Worm (Caenorhabditis elegans) whole organism, L2 larva: ENCODE results near the gene Y65A5A.2.

ENCODE experiments used
- C34F6.9 ChIP-seq: fragments of 150-350 bp; optimal IDR thresholded peaks from 2 replicates; lab custom pipeline; 2014; ENCODE audit warnings: missing biosample characterization, missing genetic modification characterization
- F13H6.1 ChIP-seq: sonication (generic microtip); optimal IDR thresholded peaks from 2 replicates; lab custom pipeline; 2016; ENCODE audit warnings: missing genetic modification characterization, missing compliant biosample characterization
- Y55F3AM.14 ChIP-seq: fragments of 200-800 bp; sonication (Bioruptor generic); optimal IDR thresholded peaks from 2 replicates; lab custom pipeline; 2018; ENCODE audit warnings: mild to moderate bottlenecking, missing genetic modification characterization, missing compliant biosample characterization
- ZK546.5 ChIP-seq: sonication (generic microtip); optimal IDR thresholded peaks from 2 replicates; lab custom pipeline; 2017; ENCODE audit warnings: missing biosample characterization, missing genetic modification characterization
- aly-2 ChIP-seq: fragments of 150-350 bp; optimal IDR thresholded peaks from 2 replicates; lab custom pipeline; 2014; ENCODE audit warnings: missing biosample characterization, missing genetic modification characterization
- ama-1 ChIP-seq: fragments of 150-350 bp; optimal IDR thresholded peaks from 2 replicates; lab custom pipeline; 2018; ENCODE audit warnings: inconsistent platforms
- blmp-1 ChIP-seq: sonication (generic microtip); optimal IDR thresholded peaks from 2 replicates; lab custom pipeline; 2017; ENCODE audit warnings: missing genetic modification characterization, mild to moderate bottlenecking, missing compliant biosample characterization, antibody characterized with exemption, moderate library complexity; ENCODE audit not compliant: insufficient read depth
- ceh-16 ChIP-seq: fragments of 150-350 bp; optimal IDR thresholded peaks from 2 replicates; lab custom pipeline; 2014; ENCODE audit warnings: missing biosample characterization, missing genetic modification characterization
- ceh-82 ChIP-seq: fragments of 150-350 bp; optimal IDR thresholded peaks from 2 replicates; lab custom pipeline; 2014; ENCODE audit warnings: missing biosample characterization, missing genetic modification characterization
- dmd-4 ChIP-seq: sonication (generic microtip); optimal IDR thresholded peaks from 2 replicates; lab custom pipeline; 2017; ENCODE audit warnings: missing biosample characterization, missing genetic modification characterization
- egl-27 ChIP-seq: sonication (generic microtip); optimal IDR thresholded peaks from 3 replicates; lab custom pipeline; 2017; ENCODE audit warnings: missing biosample characterization, missing genetic modification reagents, missing genetic modification characterization
- elt-1 ChIP-seq: fragments of 150-350 bp; optimal IDR thresholded peaks from 2 replicates; lab custom pipeline; 2014; ENCODE audit warnings: missing biosample characterization, missing genetic modification characterization
- gmeb-1 ChIP-seq: fragments of 150-350 bp; optimal IDR thresholded peaks from 2 replicates; lab custom pipeline; 2014; ENCODE audit warnings: missing biosample characterization, missing genetic modification characterization
- lin-13 ChIP-seq: fragments of 150-350 bp; optimal IDR thresholded peaks from 2 replicates; lab custom pipeline; 2014; ENCODE audit warnings: missing biosample characterization, missing genetic modification reagents, missing genetic modification characterization
- mab-5 ChIP-seq: fragments of 150-350 bp; optimal IDR thresholded peaks from 2 replicates; lab custom pipeline; 2014; ENCODE audit warnings: missing biosample characterization, missing genetic modification characterization
- mbf-1 ChIP-seq: sonication (generic microtip); optimal IDR thresholded peaks from 2 replicates; lab custom pipeline; 2017; ENCODE audit warnings: missing biosample characterization, missing genetic modification characterization
- nhr-10 ChIP-seq: sonication (generic microtip); optimal IDR thresholded peaks from 2 replicates; lab custom pipeline; 2017; ENCODE audit warnings: missing biosample characterization, missing genetic modification characterization
- nhr-11 ChIP-seq: fragments of 150-350 bp; optimal IDR thresholded peaks from 2 replicates; lab custom pipeline; 2014; ENCODE audit warnings: missing biosample characterization, missing genetic modification characterization
- nhr-129 ChIP-seq: fragments of 150-350 bp; optimal IDR thresholded peaks from 2 replicates; lab custom pipeline; 2014; ENCODE audit warnings: missing biosample characterization, missing genetic modification characterization
- nhr-21 ChIP-seq: fragments of 150-350 bp; optimal IDR thresholded peaks from 2 replicates; lab custom pipeline; 2014; ENCODE audit warnings: missing biosample characterization, missing genetic modification characterization
- nhr-23 ChIP-seq: fragments of 150-350 bp; optimal IDR thresholded peaks from 2 replicates; lab custom pipeline; 2014; ENCODE audit warnings: missing biosample characterization, missing genetic modification reagents, missing genetic modification characterization
- nhr-237 ChIP-seq: fragments of 150-350 bp; optimal IDR thresholded peaks from 2 replicates; lab custom pipeline; 2014; ENCODE audit warnings: missing biosample characterization, missing genetic modification characterization
- nhr-25 ChIP-seq: fragments of 150-350 bp; sonication (generic microtip); optimal IDR thresholded peaks from 3 replicates; lab custom pipeline; 2014; ENCODE audit warnings: missing biosample characterization, missing genetic modification characterization
- nhr-6 ChIP-seq: fragments of 150-350 bp; optimal IDR thresholded peaks from 2 replicates; lab custom pipeline; 2014; ENCODE audit warnings: missing biosample characterization, missing genetic modification characterization
- nhr-77 ChIP-seq: fragments of 150-350 bp; optimal IDR thresholded peaks from 2 replicates; lab custom pipeline; 2014; ENCODE audit warnings: missing biosample characterization, missing genetic modification characterization
- peb-1 ChIP-seq: fragments of 150-350 bp; optimal IDR thresholded peaks from 2 replicates; lab custom pipeline; 2014; ENCODE audit warnings: missing biosample characterization, missing genetic modification characterization
- sem-4 ChIP-seq: fragments of 150-350 bp; optimal IDR thresholded peaks from 2 replicates; lab custom pipeline; 2014; ENCODE audit warnings: missing biosample characterization, missing genetic modification reagents, missing genetic modification characterization
- sma-3 ChIP-seq: sonication (generic microtip); optimal IDR thresholded peaks from 2 replicates; lab custom pipeline; 2016; ENCODE audit warnings: missing genetic modification reagents, missing genetic modification characterization, missing compliant biosample characterization
- sma-9 ChIP-seq, 2 experiments: fragments of 150-350 bp in 1 of 2; sonication (generic microtip) in 1 of 2; optimal IDR thresholded peaks; 2 replicates each; lab custom pipeline; 2014 to 2016; ENCODE audit warnings: missing genetic modification characterization in 2 of 2, mild to moderate bottlenecking in 1 of 2, missing biosample characterization in 1 of 2, missing compliant biosample characterization in 1 of 2, missing genetic modification reagents in 1 of 2, moderate library complexity in 1 of 2
- snpc-4 ChIP-seq: fragments of 150-350 bp; optimal IDR thresholded peaks from 2 replicates; lab custom pipeline; 2014; ENCODE audit warnings: missing biosample characterization, missing genetic modification characterization
- unc-39 ChIP-seq: fragments of 150-350 bp; optimal IDR thresholded peaks from 2 replicates; lab custom pipeline; 2014; ENCODE audit warnings: missing biosample characterization, missing genetic modification characterization
- unc-55 ChIP-seq: fragments of 150-350 bp; sonication (generic microtip); optimal IDR thresholded peaks from 3 replicates; lab custom pipeline; 2014; ENCODE audit warnings: missing biosample characterization, missing genetic modification reagents, missing genetic modification characterization
- zag-1 ChIP-seq: fragments of 150-350 bp; optimal IDR thresholded peaks from 2 replicates; lab custom pipeline; 2014; ENCODE audit warnings: missing biosample characterization, missing genetic modification characterization
- ztf-11 ChIP-seq: sonication (generic microtip); optimal IDR thresholded peaks from 2 replicates; lab custom pipeline; 2017; ENCODE audit warnings: missing biosample characterization, missing genetic modification characterization

The Y65A5A.2 gene

ce11 chrIV:16411713-16412112, at the start of gene Y65A5A.2:
Gene Y65A5A.2 (plus strand): TSS chrIV:16412020.
- TF ChIP-seq ama-1 (lab: Kevin White, UChicago): no peak

ce11 chrIV:16364581-16364980, 47.2 kb upstream of the Y65A5A.2 start:
- TF ChIP-seq ceh-16 (tag; lab: Kevin White, UChicago) (no peak), nhr-77 (tag; lab: Kevin White, UChicago) (no peak), blmp-1 (tag; lab: Kevin White, UChicago) (no peak), ZK546.5 (tag; lab: Kevin White, UChicago) (no peak), mbf-1 (no peak), nhr-10 (tag; lab: Kevin White, UChicago) (no peak), ztf-11 (tag; lab: Kevin White, UChicago) (no peak), snpc-4 (tag; lab: Kevin White, UChicago) (no peak), egl-27 (tag; lab: Kevin White, UChicago) (no peak), sma-9 (GFP tag; optimal IDR thresholded peaks at IDR 0.05; lab: Kevin White, UChicago) (no peak), sma-9 (tag; optimal IDR thresholded peaks at IDR 0.05; lab: Kevin White, UChicago) (no peak), nhr-23 (no peak), C34F6.9 (tag; lab: Kevin White, UChicago) (no peak), dmd-4 (no peak)
- TF ChIP-seq, all 48 proteins: peak for 0

DNA sequence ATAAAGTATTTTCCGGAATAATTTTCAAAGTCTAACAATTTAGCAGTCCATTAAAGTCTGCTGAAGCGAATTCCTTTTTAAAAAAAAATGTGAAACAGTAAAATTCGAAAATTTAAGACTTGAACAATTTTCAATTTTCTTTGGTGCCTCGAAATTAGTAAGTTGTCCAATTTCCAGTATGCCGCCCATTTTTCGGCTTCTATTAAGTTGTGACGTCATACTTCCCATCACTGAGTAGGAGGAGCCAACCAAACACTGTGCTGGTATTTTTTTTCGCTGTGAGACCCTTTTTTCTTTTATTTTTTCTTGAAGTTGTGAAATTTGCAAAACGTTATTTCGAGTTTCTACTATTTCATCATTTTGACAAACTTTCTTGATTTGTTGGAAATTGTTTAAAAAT, 41.2 kb upstream of the Y65A5A.2 start:
- TF ChIP-seq snpc-4 (tag; lab: Kevin White, UChicago) (no peak), lin-13 (GFP tag; lab: Kevin White, UChicago) (no peak), nhr-77 (tag; lab: Kevin White, UChicago) (no peak), nhr-25 (tag; lab: Kevin White, UChicago) (no peak), peb-1 (tag; lab: Kevin White, UChicago) (no peak), ztf-11 (tag; lab: Kevin White, UChicago) (no peak), unc-55 (GFP tag; lab: Kevin White, UChicago) (no peak), nhr-21 (tag; lab: Kevin White, UChicago) (no peak), sma-3 (GFP tag; lab: Kevin White, UChicago) (no peak), nhr-237 (no peak), nhr-10 (tag; lab: Kevin White, UChicago) (no peak), Y55F3AM.14 (no peak), dmd-4 (no peak), aly-2 (tag; lab: Kevin White, UChicago) (no peak), gmeb-1 (tag; lab: Kevin White, UChicago) (no peak), sem-4 (tag; lab: Kevin White, UChicago) (no peak), sma-9 (GFP tag; optimal IDR thresholded peaks at IDR 0.05; lab: Kevin White, UChicago) (no peak), sma-9 (tag; optimal IDR thresholded peaks at IDR 0.05; lab: Kevin White, UChicago) (no peak)

- TF ChIP-seq ZK546.5 (tag; lab: Kevin White, UChicago): no peak
- TF ChIP-seq unc-39 (tag; lab: Kevin White, UChicago): no peak
- no peak for TF ChIP-seq nhr-23
These were observed 33.9 kb upstream of the Y65A5A.2 start for ce11 chrIV:16377942-16378341.

DNA sequence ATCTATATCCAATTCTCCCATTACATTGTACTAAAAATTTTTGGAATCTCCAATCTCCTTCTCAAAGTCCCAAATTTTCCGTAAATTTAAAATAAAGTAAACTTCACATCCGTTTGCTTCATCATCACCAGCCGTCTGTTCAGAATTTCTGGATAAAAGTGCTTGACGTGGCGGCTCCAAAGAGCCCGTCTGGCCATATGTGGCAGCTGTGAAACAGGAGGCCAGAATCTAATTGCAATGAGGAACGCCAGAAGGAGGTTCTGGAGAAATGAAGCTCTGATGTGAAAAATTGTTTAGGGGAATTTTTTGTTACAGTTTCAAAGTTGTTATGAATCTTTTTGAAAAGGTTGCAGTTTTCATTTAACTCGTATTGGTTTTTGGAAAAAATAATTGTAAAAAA, 31.5 kb upstream of the Y65A5A.2 start:
- TF ChIP-seq lin-13 (GFP tag; lab: Kevin White, UChicago) (no peak), nhr-10 (tag; lab: Kevin White, UChicago) (no peak), ceh-82 (tag; lab: Kevin White, UChicago) (no peak), egl-27 (tag; lab: Kevin White, UChicago) (no peak), elt-1 (tag; lab: Kevin White, UChicago) (no peak), mab-5 (no peak), aly-2 (tag; lab: Kevin White, UChicago) (no peak), nhr-6 (no peak), nhr-129 (tag; lab: Kevin White, UChicago) (no peak), nhr-11 (tag; lab: Kevin White, UChicago) (no peak), snpc-4 (tag; lab: Kevin White, UChicago) (no peak), blmp-1 (tag; lab: Kevin White, UChicago) (no peak), F13H6.1 (tag; lab: Kevin White, UChicago) (no peak), zag-1 (tag; lab: Kevin White, UChicago) (no peak)
- TF ChIP-seq, all 48 proteins: peak for 0
